Worm (Caenorhabditis elegans) whole organism, L1 larva: Measurements from ENCODE around the gene rrc-1.

Experiments used
- F16B12.6 ChIP-seq: fragments of 150-350 bp; optimal IDR thresholded peaks from 2 replicates; lab custom pipeline; 2014; ENCODE audit warnings: missing biosample characterization, missing genetic modification characterization
- tlp-1 ChIP-seq: fragments of 150-350 bp; optimal IDR thresholded peaks from 2 replicates; lab custom pipeline; 2014; ENCODE audit warnings: missing biosample characterization, missing genetic modification characterization

DNA sequence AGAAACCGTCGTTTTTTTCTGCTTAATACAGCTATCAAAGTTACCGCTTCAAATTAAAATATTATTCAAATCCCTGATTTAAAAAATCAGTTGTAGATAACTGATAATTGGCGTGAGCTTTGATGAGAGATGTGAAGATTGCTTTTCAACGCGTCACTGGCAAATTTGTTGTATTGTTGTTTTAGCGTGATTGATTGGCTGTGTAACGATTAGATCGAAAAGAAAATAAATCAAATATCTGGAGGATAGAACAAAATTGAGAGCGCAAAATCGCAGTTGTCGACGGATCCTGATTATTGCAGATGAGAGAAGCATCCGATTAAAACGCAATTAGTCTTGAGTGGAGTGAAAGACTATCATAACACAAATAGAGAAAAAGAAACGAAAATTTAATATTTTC lies 9.8 kb upstream of the rrc-1 start:
- TF ChIP-seq tlp-1 (tag; lab: Kevin White, UChicago) (no peak), F16B12.6 (tag; lab: Kevin White, UChicago) (no peak)
